Worm (Caenorhabditis elegans): ENCODE data around the gene F10E9.2.

- TF ChIP-seq sea-1 (GFP tag; conservative IDR thresholded peaks at IDR 0.05) (no peak), hnd-1 (tag; optimal IDR thresholded peaks at IDR 0.05) (no peak), ama-1 (optimal IDR thresholded peaks at IDR 0.05) (no peak), ets-7 (tag; optimal IDR thresholded peaks at IDR 0.05) (no peak), scrt-1 (GFP tag; IDR thresholded peaks at IDR 0.05) (no peak), aly-1 (tag; optimal IDR thresholded peaks at IDR 0.05) (no peak)
Measured at ce11 chrIII:8263377-8263776, 49.1 kb upstream of the F10E9.2 start, which contains the start of gene col-91.
